Worm (Caenorhabditis elegans) whole organism, L1 larva: ENCODE results near the gene clc-28.

Source experiments
- C04F5.9 ChIP-seq: sonication (generic microtip); optimal IDR thresholded peaks from 2 replicates; lab custom pipeline; 2016; ENCODE audit warnings: missing genetic modification characterization, missing compliant biosample characterization
- C16A3.4 ChIP-seq: fragments of 150-350 bp; optimal IDR thresholded peaks from 2 replicates; lab custom pipeline; 2014; ENCODE audit warnings: missing biosample characterization, missing genetic modification characterization
- F16B12.6 ChIP-seq: fragments of 150-350 bp; optimal IDR thresholded peaks from 2 replicates; lab custom pipeline; 2014; ENCODE audit warnings: missing biosample characterization, missing genetic modification characterization
- Y116A8C.19 ChIP-seq: sonication (generic microtip); optimal IDR thresholded peaks from 2 replicates; lab custom pipeline; 2016; ENCODE audit warnings: missing compliant biosample characterization, missing genetic modification characterization, borderline replicate concordance
- alr-1 ChIP-seq: fragments of 200-800 bp; sonication (Bioruptor generic); optimal IDR thresholded peaks from 2 replicates; lab custom pipeline; 2018; ENCODE audit warnings: borderline replicate concordance, mild to moderate bottlenecking, missing genetic modification characterization, missing compliant biosample characterization
- ceh-63 ChIP-seq: fragments of 200-800 bp; sonication (Bioruptor generic); optimal IDR thresholded peaks from 2 replicates; lab custom pipeline; 2018; ENCODE audit warnings: mild to moderate bottlenecking, missing genetic modification characterization, missing compliant biosample characterization
- ceh-8 ChIP-seq: fragments of 200-800 bp; sonication (Bioruptor generic); optimal IDR thresholded peaks from 2 replicates; lab custom pipeline; 2018; ENCODE audit warnings: mild to moderate bottlenecking, missing genetic modification characterization, moderate library complexity, missing compliant biosample characterization
- ceh-82 ChIP-seq, 3 experiments: fragments of 150-350 bp in 1 of 3; sonication (generic microtip) in 2 of 3; optimal IDR thresholded peaks; 2 replicates each; lab custom pipeline; 2014 to 2017; ENCODE audit warnings: missing biosample characterization in 3 of 3, missing genetic modification characterization in 3 of 3
- ceh-90 ChIP-seq: sonication (generic microtip); optimal IDR thresholded peaks from 2 replicates; lab custom pipeline; 2016; ENCODE audit warnings: missing genetic modification characterization, missing compliant biosample characterization
- ces-1 ChIP-seq: fragments of 150-350 bp; optimal IDR thresholded peaks from 2 replicates; lab custom pipeline; 2014; ENCODE audit warnings: missing biosample characterization, missing genetic modification reagents, missing genetic modification characterization
- dpl-1 ChIP-seq, 3 experiments: fragments of 150-350 bp in 2 of 3; sonication (generic microtip) in 1 of 3; optimal IDR thresholded peaks; 2 replicates each; lab custom pipeline; 2014 to 2017; ENCODE audit warnings: missing biosample characterization in 3 of 3, missing genetic modification characterization in 3 of 3, missing genetic modification reagents in 3 of 3
- efl-1 ChIP-seq, 4 experiments: fragments of 150-350 bp; optimal IDR thresholded peaks in 3 of 4; peaks in 1 of 4; 1 replicate in 1 of 4; 2 replicates in 3 of 4; lab custom pipeline; 2014; ENCODE audit warnings: missing biosample characterization in 2 of 4, missing genetic modification characterization in 2 of 4, missing genetic modification reagents in 2 of 4
- egl-27 ChIP-seq, 2 experiments: fragments of 150-350 bp in 1 of 2; sonication (generic microtip); optimal IDR thresholded peaks; 3 replicates each; lab custom pipeline; 2017 to 2018; ENCODE audit warnings: missing biosample characterization in 2 of 2, missing genetic modification characterization in 2 of 2, missing genetic modification reagents in 2 of 2
- elt-3 ChIP-seq, 6 experiments: fragments of 150-350 bp in 1 of 6; sonication (generic microtip); optimal IDR thresholded peaks; 2 replicates each; lab custom pipeline; 2017 to 2018; ENCODE audit warnings: missing biosample characterization in 6 of 6, missing genetic modification characterization in 6 of 6, inconsistent platforms in 1 of 6
- ets-5 ChIP-seq: fragments of 200-800 bp; sonication (Bioruptor generic); IDR thresholded peaks from 2 replicates; pipeline ENCODE4 v1.3.6; 2022; ENCODE audit warnings: missing genetic modification characterization, missing compliant biosample characterization
- fkh-8 ChIP-seq: sonication (generic microtip); optimal IDR thresholded peaks from 2 replicates; lab custom pipeline; 2016; ENCODE audit warnings: mild to moderate bottlenecking, missing genetic modification characterization, missing compliant biosample characterization
- fos-1 ChIP-seq: fragments of 150-350 bp; optimal IDR thresholded peaks from 2 replicates; lab custom pipeline; 2014; ENCODE audit warnings: missing biosample characterization, missing genetic modification characterization
- hlh-17 ChIP-seq: fragments of 200-800 bp; sonication (Bioruptor generic); optimal IDR thresholded peaks from 2 replicates; lab custom pipeline; 2018; ENCODE audit warnings: missing genetic modification characterization, mild to moderate bottlenecking, missing compliant biosample characterization, moderate library complexity, borderline replicate concordance
- hlh-4 ChIP-seq: sonication (generic microtip); optimal IDR thresholded peaks from 2 replicates; lab custom pipeline; 2016; ENCODE audit warnings: mild to moderate bottlenecking, missing genetic modification characterization, missing compliant biosample characterization
- isw-1 ChIP-seq: fragments of 200-800 bp; sonication (Bioruptor generic); IDR thresholded peaks from 2 replicates; pipeline ENCODE4 v1.3.6; 2022; ENCODE audit warnings: missing genetic modification characterization, missing compliant biosample characterization
- jun-1 ChIP-seq: fragments of 150-350 bp; optimal IDR thresholded peaks from 2 replicates; lab custom pipeline; 2014; ENCODE audit warnings: missing biosample characterization, missing genetic modification reagents, missing genetic modification characterization
- lin-14 ChIP-seq: fragments of 200-800 bp; sonication (Bioruptor generic); optimal IDR thresholded peaks from 2 replicates; lab custom pipeline; 2018; ENCODE audit warnings: mild to moderate bottlenecking, missing genetic modification characterization, moderate library complexity, missing compliant biosample characterization
- lin-15B ChIP-seq: fragments of 150-350 bp; sonication (generic microtip); optimal IDR thresholded peaks from 3 replicates; lab custom pipeline; 2014; ENCODE audit warnings: missing biosample characterization, missing genetic modification characterization
- lin-35 ChIP-seq, 2 experiments: fragments of 150-350 bp; optimal IDR thresholded peaks; 2 replicates each; lab custom pipeline; 2014; ENCODE audit warnings: missing biosample characterization in 2 of 2, missing genetic modification characterization in 2 of 2, missing genetic modification reagents in 2 of 2
- lin-39 ChIP-seq: fragments of 150-350 bp; optimal IDR thresholded peaks from 2 replicates; lab custom pipeline; 2014; ENCODE audit warnings: missing biosample characterization, missing genetic modification reagents, missing genetic modification characterization
- lsy-2 ChIP-seq, 2 experiments: fragments of 150-350 bp; optimal IDR thresholded peaks; 2 replicates each; lab custom pipeline; 2014; ENCODE audit warnings: missing biosample characterization in 2 of 2, missing genetic modification characterization in 2 of 2
- mab-9 ChIP-seq: fragments of 200-800 bp; sonication (Bioruptor generic); IDR thresholded peaks from 2 replicates; pipeline ENCODE4 v1.3.6; 2022; ENCODE audit warnings: missing genetic modification reagents, missing genetic modification characterization, missing compliant biosample characterization
- mef-2 ChIP-seq: fragments of 150-350 bp; optimal IDR thresholded peaks from 2 replicates; lab custom pipeline; 2014; ENCODE audit warnings: missing biosample characterization, missing genetic modification characterization
- mep-1 ChIP-seq: fragments of 150-350 bp; optimal IDR thresholded peaks from 2 replicates; lab custom pipeline; 2014; ENCODE audit warnings: missing biosample characterization, missing genetic modification characterization
- nhr-237 ChIP-seq: fragments of 150-350 bp; optimal IDR thresholded peaks from 2 replicates; lab custom pipeline; 2014; ENCODE audit warnings: missing biosample characterization, missing genetic modification characterization
- nhr-47 ChIP-seq: sonication (generic microtip); optimal IDR thresholded peaks from 2 replicates; lab custom pipeline; 2016; ENCODE audit warnings: mild to moderate bottlenecking, missing genetic modification characterization, moderate library complexity, missing compliant biosample characterization
- nhr-71 ChIP-seq: sonication (generic microtip); optimal IDR thresholded peaks from 2 replicates; lab custom pipeline; 2016; ENCODE audit warnings: mild to moderate bottlenecking, missing genetic modification characterization, moderate library complexity, missing compliant biosample characterization
- nhr-76 ChIP-seq: sonication (generic microtip); optimal IDR thresholded peaks from 2 replicates; lab custom pipeline; 2017; ENCODE audit warnings: missing biosample characterization, missing genetic modification characterization
- nhr-77 ChIP-seq: fragments of 150-350 bp; optimal IDR thresholded peaks from 2 replicates; lab custom pipeline; 2014; ENCODE audit warnings: missing biosample characterization, missing genetic modification characterization
- nhr-84 ChIP-seq: sonication (generic microtip); optimal IDR thresholded peaks from 2 replicates; lab custom pipeline; 2017; ENCODE audit warnings: missing biosample characterization, missing genetic modification characterization
- nhr-90 ChIP-seq: sonication (generic microtip); optimal IDR thresholded peaks from 2 replicates; lab custom pipeline; 2016; ENCODE audit warnings: mild to moderate bottlenecking, missing genetic modification characterization, missing compliant biosample characterization; ENCODE audit not compliant: poor library complexity
- pax-3 ChIP-seq: fragments of 200-800 bp; sonication (Bioruptor generic); optimal IDR thresholded peaks from 2 replicates; lab custom pipeline; 2018; ENCODE audit warnings: mild to moderate bottlenecking, missing genetic modification characterization, moderate library complexity, missing compliant biosample characterization
- pqm-1 ChIP-seq: sonication (generic microtip); optimal IDR thresholded peaks from 3 replicates; lab custom pipeline; 2017; ENCODE audit warnings: missing biosample characterization, missing genetic modification characterization
- rnt-1 ChIP-seq: sonication (generic microtip); optimal IDR thresholded peaks from 2 replicates; lab custom pipeline; 2016; ENCODE audit warnings: mild to moderate bottlenecking, missing genetic modification characterization, moderate library complexity, missing compliant biosample characterization
- snpc-4 ChIP-seq: fragments of 150-350 bp; optimal IDR thresholded peaks from 2 replicates; lab custom pipeline; 2014; ENCODE audit warnings: missing biosample characterization, missing genetic modification characterization
- snu-23 ChIP-seq: sonication (generic microtip); optimal IDR thresholded peaks from 2 replicates; lab custom pipeline; 2016; ENCODE audit warnings: missing genetic modification characterization, missing compliant biosample characterization
- sptf-1 ChIP-seq: fragments of 150-350 bp; optimal IDR thresholded peaks from 2 replicates; lab custom pipeline; 2014; ENCODE audit warnings: missing biosample characterization, missing genetic modification characterization
- swsn-7 ChIP-seq: sonication (generic microtip); optimal IDR thresholded peaks from 2 replicates; lab custom pipeline; 2016; ENCODE audit warnings: missing genetic modification characterization, missing compliant biosample characterization
- tlp-1 ChIP-seq: fragments of 150-350 bp; optimal IDR thresholded peaks from 2 replicates; lab custom pipeline; 2014; ENCODE audit warnings: missing biosample characterization, missing genetic modification characterization
- unc-30 ChIP-seq: sonication (generic microtip); optimal IDR thresholded peaks from 2 replicates; lab custom pipeline; 2017; ENCODE audit warnings: missing biosample characterization, missing genetic modification characterization
- unc-62 ChIP-seq: fragments of 150-350 bp; optimal IDR thresholded peaks from 2 replicates; lab custom pipeline; 2014; ENCODE audit warnings: missing biosample characterization, missing genetic modification reagents, missing genetic modification characterization
- unc-86 ChIP-seq: sonication (generic microtip); optimal IDR thresholded peaks from 2 replicates; lab custom pipeline; 2016; ENCODE audit warnings: missing genetic modification characterization, missing compliant biosample characterization
- zag-1 ChIP-seq: fragments of 150-350 bp; optimal IDR thresholded peaks from 2 replicates; lab custom pipeline; 2014; ENCODE audit warnings: missing biosample characterization, missing genetic modification characterization
- zip-4 ChIP-seq: fragments of 200-800 bp; sonication (Bioruptor generic); optimal IDR thresholded peaks from 2 replicates; lab custom pipeline; 2018; ENCODE audit warnings: mild to moderate bottlenecking, missing genetic modification characterization, moderate library complexity, missing compliant biosample characterization
- ztf-11 ChIP-seq, 2 experiments: sonication (generic microtip); optimal IDR thresholded peaks; 2 replicates each; lab custom pipeline; 2016 to 2017; ENCODE audit warnings: missing genetic modification characterization in 2 of 2, missing biosample characterization in 1 of 2, missing compliant biosample characterization in 1 of 2
- ztf-4 ChIP-seq: fragments of 150-350 bp; optimal IDR thresholded peaks from 2 replicates; lab custom pipeline; 2014; ENCODE audit warnings: missing biosample characterization, missing genetic modification characterization

Gene clc-28

DNA sequence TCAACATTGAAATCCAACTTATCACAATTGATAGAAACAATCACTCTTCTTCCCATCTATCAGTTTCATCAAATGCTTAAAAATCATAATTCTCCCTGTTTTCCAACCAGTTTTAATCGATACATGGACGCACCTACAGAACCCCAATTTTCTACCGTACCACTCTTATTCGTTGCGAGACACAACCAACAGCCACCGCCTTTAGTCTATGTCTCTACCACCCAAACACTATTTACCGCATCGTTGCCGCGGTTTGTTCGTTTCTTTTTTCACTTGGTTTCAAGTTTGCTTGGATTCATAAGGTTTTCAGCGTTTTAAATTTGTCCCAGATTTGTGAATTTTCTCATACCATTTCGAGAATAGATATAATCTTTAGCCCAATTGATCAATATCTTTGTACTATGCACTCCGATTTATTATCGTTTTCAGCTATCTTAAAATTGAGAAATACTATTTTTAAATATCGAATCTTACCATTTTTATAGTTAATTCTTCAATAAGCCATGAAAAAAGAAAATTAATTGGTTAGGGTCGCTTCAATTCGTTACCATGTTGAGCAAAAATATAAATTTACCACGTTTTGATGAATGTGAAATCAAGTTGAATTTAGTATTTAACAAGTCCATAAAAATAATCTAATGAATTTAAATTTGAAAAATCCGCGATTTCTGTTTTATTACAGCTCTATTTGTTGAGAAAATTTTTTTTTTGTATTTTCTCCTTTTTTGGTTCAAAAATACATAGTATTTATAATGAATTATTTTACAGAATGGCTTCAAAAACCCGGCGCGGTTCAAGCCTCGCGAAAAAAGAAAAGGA lies 28.8 kb downstream of the clc-28 start, which contains the start of gene F10E9.3:
Gene F10E9.3 (plus strand): TSS at position 769 of the 819 bp plus-strand sequence.
- no peak for TF ChIP-seq hlh-17 (GFP tag; lab: Kevin White, UChicago)
- no peak for TF ChIP-seq elt-3 (tag; optimal IDR thresholded peaks at IDR 0.05; lab: Kevin White, UChicago)
- peak; percentile 42 to 58 for TF ChIP-seq efl-1 (optimal IDR thresholded peaks at IDR 0.05; lab: Kevin White, UChicago)
- TF ChIP-seq efl-1 (GFP tag; optimal IDR thresholded peaks at IDR 0.05 in 1 of 2; lab: Kevin White, UChicago) = peak; percentile 16 to 86
- no peak for TF ChIP-seq unc-86 (tag; lab: Kevin White, UChicago)
- no peak for TF ChIP-seq unc-62 (GFP tag; lab: Kevin White, UChicago)
- TF ChIP-seq ceh-82 (tag; optimal IDR thresholded peaks at IDR 0.05; lab: Kevin White, UChicago) = no peak
- peak; percentile 80 to 97 for TF ChIP-seq lsy-2 (tag; optimal IDR thresholded peaks at IDR 0.05; lab: Kevin White, UChicago)
- TF ChIP-seq sptf-1 (tag; lab: Kevin White, UChicago) = no peak
- no peak for TF ChIP-seq pax-3 (tag; lab: Kevin White, UChicago)
- no peak for TF ChIP-seq lin-39 (tag; lab: Kevin White, UChicago)
- TF ChIP-seq nhr-84 (tag; lab: Kevin White, UChicago) = no peak
- TF ChIP-seq mab-9 (GFP tag; lab: Robert Waterston, UW) = no peak
- no peak for TF ChIP-seq nhr-77 (tag; lab: Kevin White, UChicago)
- no peak for TF ChIP-seq nhr-47
- no peak for TF ChIP-seq lin-15B (tag; lab: Kevin White, UChicago)
- TF ChIP-seq zag-1 = no peak
- TF ChIP-seq mef-2 = no peak
- no peak for TF ChIP-seq C04F5.9 (tag; lab: Kevin White, UChicago)
- no peak for TF ChIP-seq alr-1 (tag; lab: Kevin White, UChicago)
- TF ChIP-seq ces-1 (GFP tag; lab: Kevin White, UChicago) = no peak
- TF ChIP-seq tlp-1 (tag; lab: Kevin White, UChicago) = no peak
- no peak for TF ChIP-seq fkh-8 (tag; lab: Kevin White, UChicago)
- peak; percentile 27 for TF ChIP-seq rnt-1 (tag; lab: Kevin White, UChicago)
- no peak for TF ChIP-seq nhr-237 (tag; lab: Kevin White, UChicago)
- TF ChIP-seq lin-14 (GFP tag; lab: Kevin White, UChicago) = no peak
- TF ChIP-seq hlh-4 (tag; lab: Kevin White, UChicago) = no peak
- no peak for TF ChIP-seq snpc-4 (tag; lab: Kevin White, UChicago)
- TF ChIP-seq ceh-63 (GFP tag; lab: Kevin White, UChicago) = no peak
- TF ChIP-seq Y116A8C.19 (tag; lab: Kevin White, UChicago) = no peak
- TF ChIP-seq ztf-4 = no peak
- no peak for TF ChIP-seq fos-1
- TF ChIP-seq dpl-1 (GFP tag; optimal IDR thresholded peaks at IDR 0.05; lab: Kevin White, UChicago) = peak in 2 of 3 experiments; percentile 36 to 55
- no peak for TF ChIP-seq unc-30 (tag; lab: Kevin White, UChicago)
- no peak for TF ChIP-seq ceh-8 (GFP tag; lab: Kevin White, UChicago)
- no peak for TF ChIP-seq zip-4 (GFP tag; lab: Kevin White, UChicago)
- TF ChIP-seq swsn-7 = no peak
- TF ChIP-seq lin-35 (GFP tag; optimal IDR thresholded peaks at IDR 0.05; lab: Kevin White, UChicago) = peak; percentile 3 to 72
- peak; percentile 3 for TF ChIP-seq C16A3.4
- TF ChIP-seq nhr-90 (tag; lab: Kevin White, UChicago) = no peak
- no peak for TF ChIP-seq mep-1 (tag; lab: Kevin White, UChicago)
- TF ChIP-seq egl-27 (tag; optimal IDR thresholded peaks at IDR 0.05; lab: Kevin White, UChicago) = no peak
- TF ChIP-seq ceh-90 (tag; lab: Kevin White, UChicago) = no peak
- TF ChIP-seq ets-5 (GFP tag; lab: Robert Waterston, UW) = no peak
- TF ChIP-seq nhr-76 = no peak
- TF ChIP-seq nhr-71 = no peak
- TF ChIP-seq isw-1 (GFP tag; lab: Robert Waterston, UW) = no peak
- no peak for TF ChIP-seq F16B12.6 (tag; lab: Kevin White, UChicago)
- peak; percentile 23 for TF ChIP-seq snu-23 (GFP tag; lab: Kevin White, UChicago)
- no peak for TF ChIP-seq pqm-1 (tag; lab: Kevin White, UChicago)
- TF ChIP-seq ztf-11 (tag; optimal IDR thresholded peaks at IDR 0.05; lab: Kevin White, UChicago) = no peak
- no peak for TF ChIP-seq jun-1 (tag; lab: Kevin White, UChicago)
